Fruit fly (Drosophila melanogaster): ENCODE measurements around the gene CG5199.

The CG5199 gene

dm6 chr3L:20473021-20473799 is 20.5 kb upstream of the CG5199 start, which contains the start of the genes CG32428 and CG5969:
Gene CG32428, minus strand, starts transcription at chr3L:20473723.
Gene CG5969, plus strand, starts transcription at chr3L:20473783.
- TF ChIP-seq Ets98B (GFP tag; IDR thresholded peaks at IDR 0.05) (peak; percentile 67), CG8301 (tag; optimal IDR thresholded peaks at IDR 0.05) (peak; percentile 65), CG9948 (tag; optimal IDR thresholded peaks at IDR 0.05) (peak; percentile 74), CG15710 (tag; optimal IDR thresholded peaks at IDR 0.05) (peak; percentile 82), CG32121 (GFP tag; IDR thresholded peaks at IDR 0.05) (peak; percentile 80), EcR (GFP tag; optimal IDR thresholded peaks at IDR 0.05) (no peak), Pif1B (GFP tag; optimal IDR thresholded peaks at IDR 0.05) (peak; percentile 51), gl (tag; optimal IDR thresholded peaks at IDR 0.05) (no peak), CG17806 (tag; optimal IDR thresholded peaks at IDR 0.05) (peak; percentile 72), rn (GFP tag; IDR thresholded peaks at IDR 0.05) (peak; percentile 61), CG12605 (GFP tag; IDR thresholded peaks at IDR 0.05) (peak; percentile 64), CG4496 (GFP tag; IDR thresholded peaks at IDR 0.05) (peak; percentile 88), CG14655 (GFP tag; optimal IDR thresholded peaks at IDR 0.05) (peak; percentile 77), fd96Ca (GFP tag; IDR thresholded peaks at IDR 0.05) (peak; percentile 57; the same call in 2 of the 3 replicates), CG10348 (GFP tag; IDR thresholded peaks at IDR 0.05) (no peak), CG34367 (tag; optimal IDR thresholded peaks at IDR 0.05) (peak; percentile 71), Snoo (tag; optimal IDR thresholded peaks at IDR 0.05) (peak; percentile 72), Pif1A (GFP tag; optimal IDR thresholded peaks at IDR 0.05) (peak; percentile 52), D1 (tag; optimal IDR thresholded peaks at IDR 0.05) (peak; percentile 18), CG13204 (GFP tag; optimal IDR thresholded peaks at IDR 0.05) (no peak), CG8159 (tag; optimal IDR thresholded peaks at IDR 0.05) (peak; percentile 81)

dm6 chr3L:20472607-20473006 is 19.9 kb upstream of the CG5199 start:
- no peak for TF ChIP-seq Pif1A (GFP tag; optimal IDR thresholded peaks at IDR 0.05)
- no peak for TF ChIP-seq CG10348 (GFP tag; IDR thresholded peaks at IDR 0.05)
- peak; percentile 33 for TF ChIP-seq EcR (GFP tag; optimal IDR thresholded peaks at IDR 0.05)

- TF ChIP-seq Snoo (tag; optimal IDR thresholded peaks at IDR 0.05) (no peak), CG4496 (GFP tag; IDR thresholded peaks at IDR 0.05) (peak; percentile 41; the same call in 2 of the 3 replicates), fd96Ca (GFP tag; IDR thresholded peaks at IDR 0.05) (no peak), CG32121 (GFP tag; IDR thresholded peaks at IDR 0.05) (no peak), CG34367 (tag; optimal IDR thresholded peaks at IDR 0.05) (no peak), CG13204 (GFP tag; optimal IDR thresholded peaks at IDR 0.05) (no peak), Pif1A (GFP tag; optimal IDR thresholded peaks at IDR 0.05) (peak; percentile 31), Pif1B (GFP tag; optimal IDR thresholded peaks at IDR 0.05) (peak; percentile 40), CG10348 (GFP tag; IDR thresholded peaks at IDR 0.05) (no peak), CG17806 (tag; optimal IDR thresholded peaks at IDR 0.05) (peak; percentile 26), CG8159 (tag; optimal IDR thresholded peaks at IDR 0.05) (peak; percentile 61), CG14655 (GFP tag; optimal IDR thresholded peaks at IDR 0.05) (peak; percentile 9), EcR (GFP tag; optimal IDR thresholded peaks at IDR 0.05) (peak; percentile 69), CG9948 (tag; optimal IDR thresholded peaks at IDR 0.05) (peak; percentile 37), rn (GFP tag; IDR thresholded peaks at IDR 0.05) (no peak), CG15710 (tag; optimal IDR thresholded peaks at IDR 0.05) (peak; percentile 51), Ets98B (GFP tag; IDR thresholded peaks at IDR 0.05) (no peak), gl (tag; optimal IDR thresholded peaks at IDR 0.05) (peak; percentile 9), CG8301 (tag; optimal IDR thresholded peaks at IDR 0.05) (no peak), CG12605 (GFP tag; IDR thresholded peaks at IDR 0.05) (0 out of 2 replicates have a peak, but pooled peaks have one; percentile 11), D1 (tag; optimal IDR thresholded peaks at IDR 0.05) (peak; percentile 49)
These were observed 19.0 kb upstream of the CG5199 start for dm6 chr3L:20471499-20472313.

dm6 chr3L:20470991-20471498 is 18.4 kb upstream of the CG5199 start:
- TF ChIP-seq CG10348 (GFP tag; IDR thresholded peaks at IDR 0.05) (no peak), Ets98B (GFP tag; IDR thresholded peaks at IDR 0.05) (peak; percentile 82), Pif1A (GFP tag; optimal IDR thresholded peaks at IDR 0.05) (no peak), Pif1B (GFP tag; optimal IDR thresholded peaks at IDR 0.05) (no peak), rn (GFP tag; IDR thresholded peaks at IDR 0.05) (0 out of 2 replicates have a peak, but pooled peaks have one; percentile 24), CG9948 (tag; optimal IDR thresholded peaks at IDR 0.05) (no peak), CG12605 (GFP tag; IDR thresholded peaks at IDR 0.05) (peak; percentile 73), D1 (tag; optimal IDR thresholded peaks at IDR 0.05) (no peak), CG8301 (tag; optimal IDR thresholded peaks at IDR 0.05) (peak; percentile 47), EcR (GFP tag; optimal IDR thresholded peaks at IDR 0.05) (no peak), CG14655 (GFP tag; optimal IDR thresholded peaks at IDR 0.05) (peak; percentile 47), CG13204 (GFP tag; optimal IDR thresholded peaks at IDR 0.05) (no peak), Snoo (tag; optimal IDR thresholded peaks at IDR 0.05) (peak; percentile 9), CG4496 (GFP tag; IDR thresholded peaks at IDR 0.05) (peak; percentile 84), CG8159 (tag; optimal IDR thresholded peaks at IDR 0.05) (no peak), CG32121 (GFP tag; IDR thresholded peaks at IDR 0.05) (peak; percentile 55; the same call in 1 of the 2 replicates), fd96Ca (GFP tag; IDR thresholded peaks at IDR 0.05) (peak; percentile 80), CG15710 (tag; optimal IDR thresholded peaks at IDR 0.05) (no peak), CG34367 (tag; optimal IDR thresholded peaks at IDR 0.05) (peak; percentile 11), gl (tag; optimal IDR thresholded peaks at IDR 0.05) (no peak), CG17806 (tag; optimal IDR thresholded peaks at IDR 0.05) (no peak)

Measured in whole organism, pupa.